Worm (Caenorhabditis elegans): ENCODE measurements around the gene mab-10.

The mab-10 gene

ce11 chrII:10548778-10549671 lies 21.1 kb downstream of the mab-10 start (continued):
- TF ChIP-seq egl-27 (tag; optimal IDR thresholded peaks at IDR 0.05) (peak in 1 of 2 experiments; percentile 56), snpc-4 (tag; optimal IDR thresholded peaks at IDR 0.05) (peak; percentile 59), ets-5 (GFP tag; IDR thresholded peaks at IDR 0.05) (0 out of 2 replicates have a peak, but pooled peaks have one; percentile 5), Y116A8C.19 (tag; optimal IDR thresholded peaks at IDR 0.05; ENCODE audit: borderline replicate concordance) (no peak), ceh-90 (tag; optimal IDR thresholded peaks at IDR 0.05) (no peak), nhr-11 (tag; optimal IDR thresholded peaks at IDR 0.05) (peak; percentile 80), ceh-88 (GFP tag; IDR thresholded peaks at IDR 0.05) (peak; percentile 64), nhr-20 (tag; optimal IDR thresholded peaks at IDR 0.05) (peak; percentile 82), sox-4 (tag; optimal IDR thresholded peaks at IDR 0.05) (peak; percentile 36), egl-13 (tag; optimal IDR thresholded peaks at IDR 0.05) (peak; percentile 49), aha-1 (tag; optimal IDR thresholded peaks at IDR 0.05) (no peak), ztf-4 (tag; optimal IDR thresholded peaks at IDR 0.05) (peak; percentile 87), lin-15B (tag; optimal IDR thresholded peaks at IDR 0.05) (peak; percentile 44), fkh-10 (GFP tag; optimal IDR thresholded peaks at IDR 0.05) (peak; percentile 89), nhr-84 (tag; optimal IDR thresholded peaks at IDR 0.05) (no peak), nhr-77 (tag; optimal IDR thresholded peaks at IDR 0.05) (peak; percentile 70), pag-3 (tag; optimal IDR thresholded peaks at IDR 0.05; ENCODE audit: borderline replicate concordance, insufficient read depth) (no peak), efl-3 (GFP tag; optimal IDR thresholded peaks at IDR 0.05) (no peak), irx-1 (tag; optimal IDR thresholded peaks at IDR 0.05) (peak; percentile 34), hpl-2 (GFP tag; optimal IDR thresholded peaks at IDR 0.05) (no peak), tbx-2 (tag; optimal IDR thresholded peaks at IDR 0.05) (peak; percentile 83), pqm-1 (tag; optimal IDR thresholded peaks at IDR 0.05) (no peak), ztf-11 (tag; optimal IDR thresholded peaks at IDR 0.05) (peak in 1 of 2 experiments; percentile 72), skn-1 (tag; optimal IDR thresholded peaks at IDR 0.05) (peak; percentile 91), zip-4 (GFP tag; optimal IDR thresholded peaks at IDR 0.05) (no peak), hlh-17 (GFP tag; optimal IDR thresholded peaks at IDR 0.05; ENCODE audit: borderline replicate concordance) (no peak), nhr-12 (tag; optimal IDR thresholded peaks at IDR 0.05) (no peak), xbp-1 (tag; optimal IDR thresholded peaks at IDR 0.05) (peak; percentile 78), ceh-8 (GFP tag; optimal IDR thresholded peaks at IDR 0.05) (peak; percentile 15), ama-1 (optimal IDR thresholded peaks at IDR 0.05) (peak; percentile 97), ceh-63 (GFP tag; optimal IDR thresholded peaks at IDR 0.05) (no peak), unc-98 (GFP tag; IDR thresholded peaks at IDR 0.05) (no peak), fkh-8 (tag; optimal IDR thresholded peaks at IDR 0.05) (peak; percentile 95), grh-1 (GFP tag; IDR thresholded peaks at IDR 0.05) (peak; percentile 39), C16A3.4 (tag; optimal IDR thresholded peaks at IDR 0.05) (peak; percentile 85), zag-1 (tag; optimal IDR thresholded peaks at IDR 0.05) (no peak), pax-3 (tag; optimal IDR thresholded peaks at IDR 0.05) (peak; percentile 66), nhr-76 (tag; optimal IDR thresholded peaks at IDR 0.05) (no peak), snu-23 (GFP tag; optimal IDR thresholded peaks at IDR 0.05) (peak; percentile 94), lin-13 (GFP tag; optimal IDR thresholded peaks at IDR 0.05) (peak; percentile 94), nhr-237 (tag; optimal IDR thresholded peaks at IDR 0.05) (peak; percentile 48), unc-30 (tag; optimal IDR thresholded peaks at IDR 0.05) (no peak), unc-62 (GFP tag; optimal IDR thresholded peaks at IDR 0.05) (no peak), ceh-82 (tag; optimal IDR thresholded peaks at IDR 0.05) (peak; percentile 85 to 95 (median 94)), sup-37 (GFP tag; optimal IDR thresholded peaks at IDR 0.05) (peak; percentile 5), unc-130 (tag; optimal IDR thresholded peaks at IDR 0.05) (peak; percentile 22), mdl-1 (tag; optimal IDR thresholded peaks at IDR 0.05) (peak; percentile 85 to 95), swsn-7 (tag; optimal IDR thresholded peaks at IDR 0.05) (peak; percentile 90), elt-2 (tag; optimal IDR thresholded peaks at IDR 0.05) (peak; percentile 47), unc-86 (tag; optimal IDR thresholded peaks at IDR 0.05) (peak; percentile 90), C04F5.9 (tag; optimal IDR thresholded peaks at IDR 0.05) (peak; percentile 19)

Data from whole organism, L1 larva.